Worm (Caenorhabditis elegans) whole organism, young adult: ENCODE data around the gene egl-15.

Experiments used
- C06A6.2 ChIP-seq: fragments of 200-800 bp; sonication (Bioruptor generic); conservative IDR thresholded peaks from 2 replicates; pipeline ENCODE4 v1.3.6; 2022; ENCODE audit warnings: missing genetic modification characterization, missing compliant biosample characterization
- D2030.7 ChIP-seq: fragments of 200-800 bp; sonication (Bioruptor generic); IDR thresholded peaks from 2 replicates; pipeline ENCODE4 v1.3.6; 2022; ENCODE audit warnings: missing genetic modification reagents, missing genetic modification characterization, missing compliant biosample characterization
- F10E7.11 ChIP-seq: sonication (generic microtip); optimal IDR thresholded peaks from 2 replicates; lab custom pipeline; 2017; ENCODE audit warnings: mild to moderate bottlenecking, missing genetic modification characterization, moderate library complexity, missing compliant biosample characterization
- F23B12.7 ChIP-seq: sonication (generic microtip); optimal IDR thresholded peaks from 2 replicates; lab custom pipeline; 2017; ENCODE audit warnings: missing genetic modification characterization, mild to moderate bottlenecking, missing compliant biosample characterization, antibody characterized with exemption, moderate library complexity; ENCODE audit not compliant: insufficient read depth
- F52B5.7 ChIP-seq: sonication (generic microtip); optimal IDR thresholded peaks from 2 replicates; lab custom pipeline; 2016; ENCODE audit warnings: mild to moderate bottlenecking, missing genetic modification characterization, missing compliant biosample characterization
- K11D2.4 ChIP-seq: fragments of 200-800 bp; sonication (Bioruptor generic); IDR thresholded peaks from 2 replicates; pipeline ENCODE4 v1.3.6; 2022; ENCODE audit warnings: missing genetic modification reagents, missing genetic modification characterization, missing compliant biosample characterization
- Y53F4B.3 ChIP-seq: fragments of 200-800 bp; sonication (Bioruptor generic); IDR thresholded peaks from 2 replicates; pipeline ENCODE4 v1.3.6; 2022; ENCODE audit warnings: missing genetic modification reagents, missing genetic modification characterization, missing compliant biosample characterization
- Y67H2A.10 ChIP-seq: fragments of 200-800 bp; sonication (Bioruptor generic); conservative IDR thresholded peaks from 2 replicates; pipeline ENCODE4 v1.3.6; 2022; ENCODE audit warnings: missing genetic modification reagents, missing genetic modification characterization, missing compliant biosample characterization
- Y79H2A.3 ChIP-seq: fragments of 200-800 bp; sonication (Bioruptor generic); conservative IDR thresholded peaks from 2 replicates; pipeline ENCODE4 v1.3.6; 2022; ENCODE audit warnings: missing genetic modification reagents, missing genetic modification characterization, missing compliant biosample characterization
- ama-1 ChIP-seq, 3 experiments: fragments of 150-350 bp in 1 of 3; sonication (generic microtip) in 2 of 3; optimal IDR thresholded peaks; 2 replicates each; lab custom pipeline; 2014 to 2018; ENCODE audit warnings: missing biosample characterization in 2 of 3, missing genetic modification characterization in 2 of 3, missing genetic modification reagents in 2 of 3
- cebp-1 ChIP-seq, 2 experiments: fragments of 200-800 bp in 1 of 2; sonication (Bioruptor generic) in 1 of 2; sonication (generic microtip) in 1 of 2; IDR thresholded peaks in 1 of 2; optimal IDR thresholded peaks in 1 of 2; 2 replicates each; pipeline versions ENCODE4 v1.3.6 to Lab custom; 2017 to 2022; ENCODE audit warnings: missing compliant biosample characterization in 2 of 2, missing genetic modification characterization in 2 of 2, mild to moderate bottlenecking in 1 of 2, missing genetic modification reagents in 1 of 2, moderate library complexity in 1 of 2
- ceh-40 ChIP-seq: fragments of 200-800 bp; sonication (Bioruptor generic); IDR thresholded peaks from 2 replicates; pipeline ENCODE4 v1.3.6; 2022; ENCODE audit warnings: missing genetic modification characterization, missing compliant biosample characterization
- dpff-1 ChIP-seq: sonication (generic microtip); optimal IDR thresholded peaks from 2 replicates; lab custom pipeline; 2017; ENCODE audit warnings: mild to moderate bottlenecking, missing genetic modification characterization, missing compliant biosample characterization
- dpl-1 ChIP-seq: fragments of 150-350 bp; optimal IDR thresholded peaks from 2 replicates; lab custom pipeline; 2014; ENCODE audit warnings: missing biosample characterization, missing genetic modification reagents, missing genetic modification characterization
- egrh-3 ChIP-seq: fragments of 200-800 bp; sonication (Bioruptor generic); IDR thresholded peaks from 2 replicates; pipeline ENCODE4 v1.3.6; 2022; ENCODE audit warnings: missing genetic modification reagents, missing genetic modification characterization, missing compliant biosample characterization
- ekl-4 ChIP-seq: fragments of 200-800 bp; sonication (Bioruptor generic); IDR thresholded peaks from 2 replicates; pipeline ENCODE4 v1.3.6; 2022; ENCODE audit warnings: missing genetic modification reagents, missing genetic modification characterization, missing compliant biosample characterization
- ets-4 ChIP-seq: fragments of 200-800 bp; sonication (Bioruptor generic); optimal IDR thresholded peaks from 2 replicates; lab custom pipeline; 2018; ENCODE audit warnings: mild to moderate bottlenecking, missing genetic modification characterization, missing compliant biosample characterization
- him-1 ChIP-seq: sonication (generic microtip); optimal IDR thresholded peaks from 2 replicates; lab custom pipeline; 2016; ENCODE audit warnings: missing genotype, missing genetic modification reagents, missing genetic modification characterization, missing compliant biosample characterization
- hlh-26 ChIP-seq: fragments of 200-800 bp; sonication (Bioruptor generic); conservative IDR thresholded peaks from 2 replicates; pipeline ENCODE4 v1.3.6; 2022; ENCODE audit warnings: missing genetic modification reagents, missing genetic modification characterization, missing compliant biosample characterization
- madf-3 ChIP-seq: fragments of 200-800 bp; sonication (Bioruptor generic); IDR thresholded peaks from 2 replicates; pipeline ENCODE4 v1.3.6; 2022; ENCODE audit warnings: missing genetic modification reagents, missing genetic modification characterization, missing compliant biosample characterization
- mcd-1 ChIP-seq: fragments of 200-800 bp; sonication (Bioruptor generic); IDR thresholded peaks from 2 replicates; pipeline ENCODE4 v1.3.6; 2022; ENCODE audit warnings: missing genetic modification reagents, missing genetic modification characterization, missing compliant biosample characterization
- nfya-1 ChIP-seq: sonication (generic microtip); optimal IDR thresholded peaks from 2 replicates; lab custom pipeline; 2017; ENCODE audit warnings: antibody characterized with exemption, missing compliant biosample characterization, missing genetic modification characterization, borderline replicate concordance; ENCODE audit not compliant: insufficient read depth
- nfya-2 ChIP-seq: fragments of 200-800 bp; sonication (Bioruptor generic); IDR thresholded peaks from 2 replicates; pipeline ENCODE4 v1.3.6; 2022; ENCODE audit warnings: missing genetic modification reagents, missing genetic modification characterization, missing compliant biosample characterization
- nhr-80 ChIP-seq: sonication (generic microtip); optimal IDR thresholded peaks from 2 replicates; lab custom pipeline; 2016; ENCODE audit warnings: missing genetic modification characterization, missing compliant biosample characterization
- sdz-38 ChIP-seq: sonication (generic microtip); optimal IDR thresholded peaks from 2 replicates; lab custom pipeline; 2016; ENCODE audit warnings: missing genotype, missing genetic modification characterization, missing compliant biosample characterization
- sea-2 ChIP-seq: fragments of 200-800 bp; sonication (Bioruptor generic); IDR thresholded peaks from 2 replicates; pipeline ENCODE4 v1.3.6; 2022; ENCODE audit warnings: missing genetic modification characterization, missing compliant biosample characterization
- unc-130 ChIP-seq: sonication (generic microtip); optimal IDR thresholded peaks from 2 replicates; lab custom pipeline; 2016; ENCODE audit warnings: missing genetic modification reagents, missing genetic modification characterization, missing compliant biosample characterization
- unc-62 ChIP-seq: fragments of 150-350 bp; optimal IDR thresholded peaks from 2 replicates; lab custom pipeline; 2014; ENCODE audit warnings: missing biosample characterization, missing genetic modification reagents, missing genetic modification characterization
- xnd-1 ChIP-seq: sonication (generic microtip); optimal IDR thresholded peaks from 2 replicates; lab custom pipeline; 2016; ENCODE audit warnings: missing genotype, missing genetic modification reagents, missing genetic modification characterization, missing compliant biosample characterization
- ztf-18 ChIP-seq: sonication (generic microtip); optimal IDR thresholded peaks from 2 replicates; lab custom pipeline; 2016; ENCODE audit warnings: missing genotype, mild to moderate bottlenecking, missing genetic modification characterization, missing compliant biosample characterization

Gene egl-15

DNA sequence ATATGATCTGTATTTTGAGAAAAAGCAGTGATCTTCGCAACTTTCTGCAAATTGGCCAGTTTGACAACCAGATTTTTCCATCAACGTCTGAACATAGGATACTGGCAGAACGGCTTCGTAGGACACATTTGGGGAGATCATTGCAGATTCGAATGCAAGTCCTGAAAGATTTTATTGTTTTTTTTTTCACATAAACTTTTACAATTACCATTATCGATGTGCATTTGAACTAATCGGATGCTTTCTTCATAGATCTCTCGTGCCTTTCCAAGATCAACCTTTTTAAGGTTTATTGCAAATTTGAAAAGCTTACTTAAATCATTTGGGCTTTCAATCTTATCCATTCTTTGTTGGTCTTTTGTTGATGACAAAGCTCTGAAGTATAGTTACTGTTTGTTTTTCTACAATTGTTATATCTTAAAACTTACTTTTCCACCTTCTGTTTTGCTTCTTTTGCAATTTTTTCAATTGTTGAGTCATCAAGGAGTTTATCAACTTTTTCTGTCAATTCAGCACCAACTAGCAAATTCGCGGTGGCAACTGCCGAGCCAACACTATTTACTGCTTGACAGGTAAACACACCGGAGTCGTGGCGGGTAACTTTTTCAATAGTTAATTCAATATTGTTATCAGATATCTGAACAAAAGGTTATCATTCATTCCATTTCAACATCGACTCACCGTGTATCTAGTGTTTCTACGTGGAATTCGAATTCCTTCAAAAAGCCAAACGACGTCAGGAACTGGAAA is 39.6 kb upstream of the egl-15 start:
- TF ChIP-seq him-1 (tag; lab: Kevin White, UChicago) (no peak), hlh-26 (GFP tag; lab: Robert Waterston, UW) (no peak), D2030.7 (GFP tag; lab: Robert Waterston, UW) (no peak)

ce11 chrX:10979186-10979585 is 37.0 kb upstream of the egl-15 start, which contains the start of gene pxn-2:
Gene pxn-2 (minus strand): TSS chrX:10979286.
- no peak for TF ChIP-seq Y79H2A.3 (GFP tag; lab: Robert Waterston, UW)
- no peak for TF ChIP-seq K11D2.4 (GFP tag; lab: Robert Waterston, UW)
- no peak for TF ChIP-seq Y67H2A.10 (GFP tag; lab: Robert Waterston, UW)
- no peak for TF ChIP-seq ama-1 (optimal IDR thresholded peaks at IDR 0.05; lab: Kevin White, UChicago)
- TF ChIP-seq ama-1 (GFP tag; optimal IDR thresholded peaks at IDR 0.05; lab: Kevin White, UChicago) = no peak
- no peak for TF ChIP-seq xnd-1
- no peak for TF ChIP-seq unc-62
- TF ChIP-seq unc-130 (GFP tag; lab: Kevin White, UChicago) = no peak
- TF ChIP-seq ztf-18 (tag; lab: Kevin White, UChicago) = no peak

DNA sequence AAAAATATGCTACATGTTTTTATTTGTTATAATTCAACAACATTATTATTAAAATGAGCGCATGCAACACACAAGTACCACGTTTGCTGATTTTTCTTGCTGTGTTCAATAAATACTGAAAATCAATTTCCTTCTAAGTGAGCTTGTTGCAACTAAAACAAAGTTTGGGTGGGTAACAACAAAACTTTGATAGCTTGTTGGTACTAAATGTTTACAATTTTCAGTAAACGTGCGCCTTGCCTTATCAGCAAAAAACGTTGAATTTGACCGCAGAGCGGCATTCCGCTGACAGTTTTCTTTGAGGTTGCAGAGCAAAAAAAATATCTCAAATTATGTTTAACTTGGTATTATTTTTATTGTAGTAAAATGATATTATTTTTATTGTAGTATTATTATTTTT is 34.8 kb upstream of the egl-15 start:
- TF ChIP-seq nhr-80 (tag; lab: Kevin White, UChicago) (peak; percentile 10), sdz-38 (tag; lab: Kevin White, UChicago) (no peak)

DNA sequence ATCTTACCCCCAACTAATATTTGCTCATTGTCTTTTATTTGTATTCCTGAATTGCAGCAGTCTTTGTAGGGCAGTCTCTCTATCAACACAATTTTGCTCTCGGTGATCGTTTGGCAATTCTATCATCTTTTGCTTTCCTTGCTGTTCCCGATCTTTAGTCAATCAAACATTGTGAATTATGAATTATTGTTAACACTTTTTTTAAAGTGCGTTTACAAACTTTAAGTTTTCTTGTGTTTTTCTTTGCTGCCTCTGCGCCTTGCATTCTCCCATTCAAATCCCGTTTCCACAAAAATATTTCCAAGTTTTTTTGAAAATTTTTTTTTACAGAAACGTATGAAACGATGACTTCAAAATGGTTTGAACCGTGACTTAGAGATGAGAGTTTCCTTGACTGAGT is 34.1 kb upstream of the egl-15 start, which contains the start of gene ver-4:
Gene ver-4 (plus strand): TSS at position 301 of the 400 bp plus-strand sequence.
- TF ChIP-seq ets-4 (no peak), egrh-3 (GFP tag; lab: Robert Waterston, UW) (no peak), F10E7.11 (tag; lab: Kevin White, UChicago) (no peak), sea-2 (GFP tag; lab: Robert Waterston, UW) (no peak), cebp-1 (GFP tag; IDR thresholded peaks at IDR 0.05; lab: Robert Waterston, UW) (no peak), cebp-1 (tag; optimal IDR thresholded peaks at IDR 0.05; lab: Kevin White, UChicago) (no peak), dpl-1 (GFP tag; lab: Kevin White, UChicago) (no peak), F52B5.7 (no peak), ceh-40 (GFP tag; lab: Robert Waterston, UW) (no peak), nfya-2 (no peak), C06A6.2 (no peak)

DNA sequence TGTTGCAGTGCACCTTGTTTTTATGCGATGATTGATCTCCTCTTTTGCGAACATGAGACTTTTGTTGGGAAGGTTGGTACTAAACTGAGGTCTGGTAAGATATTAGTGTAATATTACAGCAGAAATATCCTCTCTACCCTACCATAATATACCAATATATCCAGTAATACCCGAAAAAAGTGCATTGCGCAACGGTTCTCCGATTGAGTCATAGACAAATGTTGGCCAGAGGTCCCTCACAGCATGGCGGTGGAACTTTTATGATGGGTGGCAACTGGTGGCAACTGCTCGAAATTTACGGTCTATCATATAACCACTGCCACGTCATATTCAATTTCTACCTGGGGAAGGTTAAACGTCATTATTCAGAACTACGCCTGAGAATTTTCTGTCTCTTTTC is 26.9 kb upstream of the egl-15 start:
- TF ChIP-seq Y53F4B.3 (GFP tag; lab: Robert Waterston, UW) (no peak), madf-3 (no peak)
- TF ChIP-seq, all 124 proteins: peak for 0

ce11 chrX:10990159-10990854 is 25.9 kb upstream of the egl-15 start:
- no peak for TF ChIP-seq nfya-1 (tag; lab: Kevin White, UChicago)
- 0 out of 2 replicates have a peak, but pooled peaks have one; percentile 39 for TF ChIP-seq ekl-4 (GFP tag; lab: Robert Waterston, UW)
- no peak for TF ChIP-seq mcd-1 (GFP tag; lab: Robert Waterston, UW)
- TF ChIP-seq nhr-80 (tag; lab: Kevin White, UChicago) = peak; percentile 47
- TF ChIP-seq dpff-1 (tag; lab: Kevin White, UChicago) = no peak
- TF ChIP-seq F23B12.7 (tag; lab: Kevin White, UChicago) = no peak
- TF ChIP-seq, all 124 proteins: peak for 2
